Worm (Caenorhabditis elegans): Measurements from ENCODE around the gene lgc-58.

ce11 chrX:6064385-6064784 is 10.9 kb upstream of the lgc-58 start:
- no peak for TF ChIP-seq tbx-37 (GFP tag; conservative IDR thresholded peaks at IDR 0.05)
- no peak for TF ChIP-seq scrt-1 (GFP tag; IDR thresholded peaks at IDR 0.05)
- TF ChIP-seq hmg-4 (GFP tag; optimal IDR thresholded peaks at IDR 0.05): no peak
- TF ChIP-seq tra-4 (tag; optimal IDR thresholded peaks at IDR 0.05): no peak
- TF ChIP-seq pes-1 (GFP tag; IDR thresholded peaks at IDR 0.05): no peak
- TF ChIP-seq ceh-13 (GFP tag; optimal IDR thresholded peaks at IDR 0.05): no peak
- no peak for TF ChIP-seq B0310.2 (tag; optimal IDR thresholded peaks at IDR 0.05)
